Fruit fly (Drosophila melanogaster): ENCODE results near the gene Grip71.

Gene Grip71

dm6 chr2L:18695404-18695804 is 13.2 kb upstream of the Grip71 start, which contains the start of the genes CG10383 and CG10338 (continued):
- TF ChIP-seq CG12769 (tag; optimal IDR thresholded peaks at IDR 0.05) (peak; percentile 93), D (optimal IDR thresholded peaks at IDR 0.05) (peak; percentile 51), D (GFP tag; optimal IDR thresholded peaks at IDR 0.05) (peak; percentile 44), CG14014 (GFP tag; IDR thresholded peaks at IDR 0.05) (peak; percentile 88), CG17359 (tag; optimal IDR thresholded peaks at IDR 0.05) (peak; percentile 84), CG33557 (GFP tag; optimal IDR thresholded peaks at IDR 0.05) (peak; percentile 49), Kr (GFP tag; optimal IDR thresholded peaks at IDR 0.05) (no peak), Mes4 (GFP tag; optimal IDR thresholded peaks at IDR 0.05) (peak; percentile 70), HLH3B (GFP tag; IDR thresholded peaks at IDR 0.05) (peak; percentile 90), fru (optimal IDR thresholded peaks at IDR 0.05) (no peak), Neu2 (GFP tag; optimal IDR thresholded peaks at IDR 0.05; ENCODE audit: borderline replicate concordance) (peak; percentile 62), CG14860 (GFP tag; IDR thresholded peaks at IDR 0.05; ENCODE audit: partially characterized antibody) (no peak), CG7987 (GFP tag; optimal IDR thresholded peaks at IDR 0.05) (peak; percentile 41), CG4360 (GFP tag; IDR thresholded peaks at IDR 0.05) (peak; percentile 53), al (GFP tag; IDR thresholded peaks at IDR 0.05) (peak; percentile 88), gfzf (GFP tag; optimal IDR thresholded peaks at IDR 0.05) (peak; percentile 77), gt (GFP tag; IDR thresholded peaks at IDR 0.05) (peak; percentile 68), sr (GFP tag; IDR thresholded peaks at IDR 0.05) (peak; percentile 92), CG8388 (GFP tag; optimal IDR thresholded peaks at IDR 0.05) (peak; percentile 71), stc (GFP tag; IDR thresholded peaks at IDR 0.05) (peak; percentile 92), Dref (GFP tag; IDR thresholded peaks at IDR 0.05) (peak; percentile 38; the same call in 1 of the 2 replicates), CG4404 (GFP tag; IDR thresholded peaks at IDR 0.05) (peak; percentile 73), dmrt99B (tag; optimal IDR thresholded peaks at IDR 0.05) (peak; percentile 72), CG18599 (GFP tag; optimal IDR thresholded peaks at IDR 0.05) (peak; percentile 92), stwl (tag; optimal IDR thresholded peaks at IDR 0.05) (peak; percentile 64), Side (GFP tag; optimal IDR thresholded peaks at IDR 0.05) (peak; percentile 90), Taf1 (GFP tag; IDR thresholded peaks at IDR 0.05) (peak; percentile 84), Dip3 (GFP tag; optimal IDR thresholded peaks at IDR 0.05) (peak; percentile 91), lola (GFP tag; optimal IDR thresholded peaks at IDR 0.05) (peak in 1 of 3 experiments; percentile 60), ttk (GFP tag; IDR thresholded peaks at IDR 0.05) (peak; percentile 91), ind (GFP tag; optimal IDR thresholded peaks at IDR 0.05) (peak; percentile 90), sd (tag; optimal IDR thresholded peaks at IDR 0.05) (peak; percentile 84), CG5245 (GFP tag; optimal IDR thresholded peaks at IDR 0.05) (peak; percentile 71), CTCF (GFP tag; optimal IDR thresholded peaks at IDR 0.05) (peak; percentile 8), YL-1 (GFP tag; optimal IDR thresholded peaks at IDR 0.05) (peak; percentile 80), Ets65A (GFP tag) (peak; percentile 99), E2f1 (GFP tag; IDR thresholded peaks at IDR 0.05) (peak; percentile 89), mirr (GFP tag; optimal IDR thresholded peaks at IDR 0.05) (peak; percentile 41), CG30403 (GFP tag; optimal IDR thresholded peaks at IDR 0.05) (peak; percentile 87), ham (GFP tag; IDR thresholded peaks at IDR 0.05) (peak; percentile 29; the same call in 1 of the 2 replicates), CG6683 (GFP tag; optimal IDR thresholded peaks at IDR 0.05) (peak; percentile 41), pb (GFP tag; optimal IDR thresholded peaks at IDR 0.05) (peak; percentile 73), CG3847 (GFP tag; IDR thresholded peaks at IDR 0.05) (peak; percentile 86), jigr1 (GFP tag; IDR thresholded peaks at IDR 0.05) (peak; percentile 68; the same call in 2 of the 3 replicates), H2.0 (GFP tag; IDR thresholded peaks at IDR 0.05) (peak; percentile 88), CG16813 (GFP tag; IDR thresholded peaks at IDR 0.05; ENCODE audit: partially characterized antibody) (no peak), PHDP (tag; optimal IDR thresholded peaks at IDR 0.05) (peak; percentile 82), zen2 (GFP tag; IDR thresholded peaks at IDR 0.05; ENCODE audit: partially characterized antibody) (no peak), CG42726 (GFP tag; IDR thresholded peaks at IDR 0.05; ENCODE audit: partially characterized antibody) (peak; percentile 38; the same call in 1 of the 2 replicates), Ravus (GFP tag; IDR thresholded peaks at IDR 0.05) (peak; percentile 65), her (GFP tag; optimal IDR thresholded peaks at IDR 0.05) (peak; percentile 89), sens-2 (GFP tag; IDR thresholded peaks at IDR 0.05) (peak; percentile 70; the same call in 1 of the 2 replicates)
